Fruit fly (Drosophila melanogaster): ENCODE results near the gene trem.

trem gene

DNA sequence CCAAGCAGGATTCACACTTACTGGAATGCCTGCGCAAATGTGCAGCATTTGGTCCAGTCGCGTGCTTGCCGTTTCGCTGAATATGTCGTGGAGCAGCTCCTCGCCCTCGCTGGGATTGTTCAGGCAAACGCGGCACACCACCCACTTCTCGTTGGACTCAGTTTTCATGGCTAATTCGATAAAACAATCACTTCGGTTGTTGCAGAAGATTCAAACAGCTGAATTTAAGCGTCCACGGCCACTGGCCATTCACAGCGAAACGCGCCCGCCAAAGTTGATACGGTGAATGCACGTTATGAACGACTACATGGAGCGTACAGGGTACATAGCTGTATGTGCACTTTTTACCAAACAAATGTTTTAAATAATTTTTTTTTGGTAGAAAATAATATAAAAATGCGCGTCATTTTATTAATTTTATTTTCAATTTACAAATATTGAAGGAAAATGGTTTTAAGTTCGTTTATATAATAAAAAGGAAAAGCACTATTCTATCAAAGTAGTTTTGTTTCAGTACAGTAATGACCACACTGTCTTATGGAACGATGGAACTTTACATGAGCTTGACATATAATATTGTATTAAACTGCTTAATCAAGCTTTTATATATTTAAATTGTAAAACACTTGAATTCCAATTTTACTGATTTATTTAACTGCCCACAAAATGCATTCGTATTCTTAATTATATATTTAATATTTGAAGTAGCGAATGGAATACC lies at the start of gene trem:
Gene trem (minus strand): TSS at position 267 of the 721 bp plus-strand sequence.
- peak; percentile 61 for TF ChIP-seq CG17801 (GFP tag; optimal IDR thresholded peaks at IDR 0.05; ENCODE audit: partially characterized antibody)

DNA sequence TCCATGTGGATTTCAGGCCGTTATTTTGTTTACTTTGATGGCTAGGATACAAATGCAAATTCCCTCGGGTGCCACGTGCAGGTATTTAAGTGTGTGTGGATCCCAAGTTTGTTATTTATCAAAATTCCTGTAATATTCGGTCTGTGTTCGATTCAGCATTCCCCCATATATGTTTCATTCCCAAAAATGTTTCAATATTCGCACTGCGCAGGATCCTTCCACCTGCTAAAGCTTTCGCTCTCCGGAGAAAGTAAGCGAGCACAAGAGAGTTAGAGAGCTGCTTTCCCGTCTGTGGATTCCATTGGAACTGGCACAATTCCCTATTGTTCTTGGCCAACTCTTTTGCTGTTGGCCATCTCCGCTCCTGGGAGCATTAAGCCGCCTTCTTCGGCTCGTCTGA lies 49.1 kb upstream of the trem start:
- no peak for TF ChIP-seq CG17801 (GFP tag; optimal IDR thresholded peaks at IDR 0.05; ENCODE audit: partially characterized antibody)

DNA sequence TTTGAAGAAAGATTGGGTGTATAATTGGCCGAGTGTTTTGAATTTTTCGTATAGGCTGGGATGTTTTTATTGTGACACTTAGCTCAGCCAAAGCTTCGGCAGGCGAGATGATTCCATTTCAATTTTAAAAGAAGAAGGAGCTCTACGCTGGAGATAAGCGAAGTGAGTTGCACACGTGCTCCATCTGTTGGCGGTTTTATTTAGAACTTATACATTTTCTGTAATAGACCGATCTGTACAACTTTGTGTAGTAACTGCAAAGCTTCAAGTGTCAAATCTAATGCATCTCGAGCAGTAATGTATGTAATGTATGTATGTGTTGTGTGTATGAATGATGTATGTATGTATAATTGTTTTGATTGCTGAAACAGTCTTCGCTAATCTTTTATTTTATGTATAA lies 35.3 kb upstream of the trem start:
- TF ChIP-seq CG17801 (GFP tag; optimal IDR thresholded peaks at IDR 0.05; ENCODE audit: partially characterized antibody) = no peak

DNA sequence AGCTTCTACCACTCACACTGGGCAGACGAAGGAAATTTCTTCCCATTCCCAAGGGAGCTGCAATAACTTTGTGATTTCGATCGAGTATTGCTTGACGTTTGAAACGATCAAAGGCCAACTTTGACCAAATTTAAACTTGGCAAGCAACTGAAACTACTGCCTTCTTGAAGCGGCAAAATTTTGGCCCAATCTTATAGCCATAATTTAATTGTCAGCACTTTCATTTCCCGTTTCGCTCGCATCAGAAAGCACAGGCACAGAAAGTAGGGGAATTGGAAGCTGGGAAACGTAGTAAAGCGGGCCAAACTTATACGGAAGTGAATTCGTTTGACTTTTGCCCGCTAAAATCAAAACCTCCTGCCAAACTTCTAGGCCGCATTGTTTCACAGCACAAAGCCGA lies 28.5 kb upstream of the trem start, which contains the start of gene CG4390:
Gene CG4390 (minus strand): TSS at position 101 of the 400 bp plus-strand sequence.
- TF ChIP-seq CG17801 (GFP tag; optimal IDR thresholded peaks at IDR 0.05; ENCODE audit: partially characterized antibody) = no peak

DNA sequence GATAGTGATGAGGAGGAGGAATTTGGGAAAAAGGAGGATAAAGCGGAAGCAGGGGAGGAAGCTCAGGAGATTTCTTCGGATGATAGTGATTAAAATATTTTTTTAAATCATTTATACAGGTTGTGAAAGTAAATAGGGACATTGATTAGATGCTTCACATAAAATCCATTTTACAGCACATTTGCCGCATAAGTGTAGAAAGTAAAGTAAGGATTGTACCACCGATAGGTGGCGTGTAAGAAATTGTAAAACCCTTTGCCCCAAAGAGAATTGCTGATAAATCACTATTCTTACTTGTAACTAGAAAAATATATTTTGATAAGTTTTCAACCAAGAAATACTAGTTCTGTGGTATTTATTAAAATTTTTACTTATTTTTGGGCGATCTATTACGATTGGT lies 27.9 kb upstream of the trem start:
- no peak for TF ChIP-seq CG17801 (GFP tag; optimal IDR thresholded peaks at IDR 0.05; ENCODE audit: partially characterized antibody)

DNA sequence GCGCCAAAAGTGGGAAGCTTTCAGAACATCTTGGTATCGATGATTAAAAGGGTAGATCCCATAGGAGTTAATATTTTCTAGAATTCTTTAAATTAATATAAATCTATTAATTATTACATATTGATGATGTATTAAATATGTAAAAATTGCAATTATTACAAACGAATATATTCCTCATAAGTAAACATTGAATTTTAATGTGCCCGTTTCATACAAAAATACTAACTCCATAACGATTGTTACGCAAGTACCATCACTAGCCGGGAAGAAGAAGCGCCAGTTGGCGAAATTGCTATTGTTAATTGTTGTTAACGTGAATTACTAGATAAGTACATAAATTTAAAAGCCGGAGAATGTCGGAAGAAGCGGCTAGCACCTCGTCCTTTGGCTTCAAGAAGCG lies 26.4 kb upstream of the trem start, which contains the start of gene mdlc:
Gene mdlc (plus strand): TSS at position 248 of the 400 bp plus-strand sequence.
- TF ChIP-seq CG17801 (GFP tag; optimal IDR thresholded peaks at IDR 0.05; ENCODE audit: partially characterized antibody) = no peak

DNA sequence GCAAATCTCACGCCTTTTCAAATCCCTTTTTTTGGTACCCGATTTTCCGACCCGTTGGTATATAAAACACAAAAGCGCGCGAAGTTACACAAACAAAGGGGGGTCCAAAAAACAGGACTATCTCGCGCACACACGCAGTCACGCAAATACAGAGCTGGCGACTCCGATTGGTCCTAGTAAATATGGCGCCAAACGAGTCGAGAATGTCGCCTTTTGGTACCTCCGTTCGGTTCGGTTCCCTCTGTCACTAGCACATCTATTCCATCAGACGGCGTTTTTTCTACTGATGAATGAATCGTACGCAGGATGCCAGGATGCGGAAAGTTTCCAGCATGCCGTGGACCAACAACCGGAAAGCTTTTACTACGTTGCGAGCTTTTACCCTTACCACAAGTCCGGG lies 24.7 kb upstream of the trem start, which contains the start of gene CG17193:
Gene CG17193 (minus strand): TSS at position 289 of the 400 bp plus-strand sequence.
- no peak for TF ChIP-seq CG17801 (GFP tag; optimal IDR thresholded peaks at IDR 0.05; ENCODE audit: partially characterized antibody)

DNA sequence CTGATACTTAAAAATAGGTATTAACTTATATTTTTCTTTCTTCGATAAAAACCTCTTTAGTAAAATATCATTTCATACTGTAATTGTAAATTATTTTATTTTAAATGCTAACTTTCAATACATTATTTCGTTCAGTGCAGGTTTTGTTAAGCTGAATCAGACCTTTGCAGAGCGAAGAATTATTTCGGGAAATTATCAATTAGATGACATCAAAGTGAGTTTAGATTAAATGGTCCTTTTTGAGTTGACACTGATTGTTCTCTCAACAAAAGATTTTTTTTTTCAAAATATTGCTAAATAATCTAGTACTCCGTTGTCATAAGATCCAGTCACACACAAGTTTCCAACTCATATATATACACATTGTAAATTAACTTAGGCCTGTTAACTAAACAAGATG lies 11.3 kb upstream of the trem start, which contains the start of the genes CG33934 and Indy-2:
Gene CG33934 (plus strand): TSS at position 301 of the 400 bp plus-strand sequence.
Gene Indy-2 (plus strand): TSS at position 301 of the 400 bp plus-strand sequence.
- no peak for TF ChIP-seq CG17801 (GFP tag; optimal IDR thresholded peaks at IDR 0.05; ENCODE audit: partially characterized antibody)

DNA sequence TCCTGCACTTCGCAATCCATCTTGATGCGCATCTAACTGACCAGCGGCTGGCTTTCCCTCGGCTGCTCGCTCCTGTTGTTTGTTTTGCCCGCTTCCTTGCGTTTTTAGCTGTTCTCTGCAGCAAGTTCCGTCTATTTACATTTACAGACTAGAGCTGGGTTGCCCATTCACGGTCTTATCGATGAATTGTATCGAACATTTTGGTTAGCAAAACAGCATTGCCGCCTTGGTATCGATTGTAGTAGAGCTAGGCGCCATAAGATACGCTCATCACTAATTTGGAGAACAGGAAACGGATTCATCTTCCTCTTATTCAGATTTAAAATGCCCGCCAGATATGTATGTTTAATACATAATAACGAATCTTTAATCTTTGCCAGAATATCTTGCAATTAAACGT lies 4.8 kb upstream of the trem start, which contains the start of gene Regnase-1:
Gene Regnase-1 (minus strand): TSS at position 170 of the 400 bp plus-strand sequence.
- TF ChIP-seq CG17801 (GFP tag; optimal IDR thresholded peaks at IDR 0.05; ENCODE audit: partially characterized antibody) = peak; percentile 93

DNA sequence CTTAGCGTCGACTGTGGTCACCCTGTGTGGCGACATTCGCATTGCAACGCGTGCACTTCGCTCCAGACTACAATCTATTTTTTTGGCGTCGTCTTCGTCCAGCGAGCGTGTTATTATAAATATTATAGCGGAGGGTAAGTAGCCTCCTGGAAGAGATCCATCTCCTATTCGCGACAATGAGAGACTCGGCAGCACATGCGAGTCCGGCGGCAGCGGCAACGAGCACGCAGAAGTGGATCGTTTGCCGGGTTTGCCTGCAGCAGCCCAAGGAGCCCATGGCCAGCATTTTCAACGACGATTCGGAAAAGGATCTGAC lies 613 bp upstream of the trem start, which contains the start of gene idc:
Gene idc (plus strand): TSS at position 60 of the 316 bp plus-strand sequence.
- no peak for TF ChIP-seq CG17801 (GFP tag; optimal IDR thresholded peaks at IDR 0.05; ENCODE audit: partially characterized antibody)

DNA sequence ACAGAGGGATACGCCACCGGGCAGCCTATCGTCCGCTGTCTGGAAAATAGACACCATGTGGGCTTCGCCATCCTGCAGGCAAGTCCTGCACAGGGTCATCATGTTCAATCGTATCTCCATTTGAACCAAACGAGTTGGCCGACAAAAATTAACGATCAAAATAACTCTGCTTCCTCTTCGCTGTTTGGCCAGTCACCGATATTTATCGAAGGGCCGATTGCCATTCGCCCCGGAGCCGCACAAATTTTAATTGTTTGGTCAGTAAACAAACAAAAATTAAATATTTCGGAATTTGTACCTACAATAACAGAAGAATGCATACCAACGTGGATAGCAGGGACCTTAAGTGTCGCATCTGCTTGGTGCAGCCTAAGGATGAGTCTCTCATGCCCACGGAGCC lies 3.3 kb downstream of the trem start, which contains the start of the genes CG4424 and CG4854:
Gene CG4424 (minus strand): TSS at position 200 of the 400 bp plus-strand sequence.
Gene CG4854 (plus strand): TSS at position 218 of the 400 bp plus-strand sequence.
- no peak for TF ChIP-seq CG17801 (GFP tag; optimal IDR thresholded peaks at IDR 0.05; ENCODE audit: partially characterized antibody)

DNA sequence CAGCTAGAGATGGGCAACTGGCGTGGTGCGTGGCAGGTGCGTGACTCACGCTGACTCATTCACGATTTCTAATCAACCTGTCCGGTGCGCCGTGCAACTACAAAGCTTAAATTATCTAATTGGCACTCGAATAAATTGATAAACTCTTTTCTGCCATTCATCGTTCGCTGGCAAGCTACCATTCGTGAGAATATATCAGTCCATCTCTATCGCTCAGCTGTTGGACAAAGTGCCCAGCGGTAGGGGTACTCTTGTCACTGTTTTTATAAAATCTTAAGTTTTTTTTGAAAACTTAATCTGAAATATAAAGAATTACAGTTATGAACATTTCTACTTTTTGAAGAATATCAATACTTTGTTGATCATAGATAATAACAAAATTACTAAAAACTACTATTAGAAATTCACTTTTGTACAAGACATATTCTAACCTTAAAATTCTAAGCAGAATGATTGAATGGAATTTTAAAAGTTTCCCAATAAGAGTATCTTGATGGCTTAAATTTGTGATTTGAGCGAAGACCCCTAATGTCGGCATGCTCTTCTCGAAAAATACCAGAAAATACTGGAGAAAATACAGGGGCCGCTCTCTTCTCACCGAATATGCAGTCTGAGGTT lies 9.8 kb downstream of the trem start, which contains the start of the genes PIG-L and psidin:
Gene PIG-L (minus strand): TSS at position 187 of the 618 bp plus-strand sequence.
Gene psidin (plus strand): TSS at position 553 of the 618 bp plus-strand sequence.
- peak; percentile 56 for TF ChIP-seq CG17801 (GFP tag; optimal IDR thresholded peaks at IDR 0.05; ENCODE audit: partially characterized antibody)

DNA sequence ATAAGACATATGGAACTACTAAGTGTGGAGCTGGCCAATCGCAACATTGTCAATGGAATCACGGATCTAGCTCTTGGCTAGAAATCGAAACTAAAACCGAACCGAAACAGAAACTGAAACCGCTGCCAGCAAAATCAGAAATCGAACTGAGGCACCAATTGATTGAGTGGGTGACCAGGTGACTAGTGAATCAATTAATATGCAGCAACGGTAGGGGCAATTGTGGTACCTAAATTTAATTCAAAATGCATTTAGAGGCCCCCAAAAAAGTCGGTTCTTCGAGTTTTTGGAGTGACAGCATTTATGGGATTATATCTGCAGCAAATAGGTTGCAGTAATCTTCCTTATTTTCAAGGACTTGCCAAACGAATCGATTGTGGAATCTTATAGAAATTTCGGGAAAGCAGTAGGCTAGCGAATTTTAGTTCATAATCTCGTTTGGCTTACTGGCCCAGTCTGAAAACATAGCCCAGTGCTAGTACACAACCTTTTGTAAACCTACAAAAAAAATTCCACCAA lies 17.6 kb downstream of the trem start, which contains the start of the genes CG17190 and CG4836:
Gene CG17190 (minus strand): TSS at position 101 of the 519 bp plus-strand sequence.
Gene CG4836 (plus strand): TSS at position 469 of the 519 bp plus-strand sequence.
- no peak for TF ChIP-seq CG17801 (GFP tag; optimal IDR thresholded peaks at IDR 0.05; ENCODE audit: partially characterized antibody)

DNA sequence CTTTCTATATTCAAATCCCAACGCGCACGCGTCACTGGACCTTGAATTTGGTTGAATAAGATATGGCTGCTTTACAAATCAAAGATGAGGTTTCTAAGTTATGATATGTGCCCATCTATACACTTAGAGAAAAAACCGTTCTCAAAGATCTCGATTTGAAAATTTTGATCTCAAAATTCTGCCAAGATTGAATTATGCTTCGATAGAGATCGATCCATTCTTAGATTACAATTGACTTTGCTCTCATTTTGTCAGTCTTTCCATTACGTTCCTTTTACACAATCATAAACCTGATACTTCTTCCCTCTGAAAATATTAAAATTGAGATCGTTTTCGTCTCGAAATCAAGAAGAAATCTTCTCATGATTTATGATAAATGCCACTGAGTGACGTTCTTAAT lies 18.4 kb downstream of the trem start:
- TF ChIP-seq CG17801 (GFP tag; optimal IDR thresholded peaks at IDR 0.05; ENCODE audit: partially characterized antibody) = no peak

DNA sequence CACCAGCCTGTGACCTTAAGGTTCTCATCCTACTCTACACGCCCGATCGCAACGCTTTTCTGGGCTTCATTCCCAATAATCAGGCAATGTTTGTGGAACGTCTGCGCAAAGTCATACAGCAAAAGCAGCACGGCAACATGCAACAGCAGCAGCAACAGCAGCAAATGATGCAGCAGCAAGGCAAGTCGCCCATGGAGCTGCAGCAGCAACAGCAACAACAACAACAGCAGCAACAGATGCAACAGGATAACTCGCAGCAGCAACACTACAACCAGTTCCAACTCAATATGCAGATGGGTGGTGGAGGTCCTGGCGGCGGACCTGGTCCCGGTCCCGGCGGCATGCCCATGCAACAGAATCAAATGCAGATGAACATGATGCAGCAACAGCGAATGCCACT lies 20.2 kb downstream of the trem start:
- no peak for TF ChIP-seq CG17801 (GFP tag; optimal IDR thresholded peaks at IDR 0.05; ENCODE audit: partially characterized antibody)
